Worm (Caenorhabditis elegans): ENCODE results near the gene srsx-9.

Gene srsx-9

ce11 chrV:4964671-4965420, 8.0 kb downstream of the srsx-9 start (continued):
- TF ChIP-seq nhr-11 (tag; optimal IDR thresholded peaks at IDR 0.05) (no peak), dmd-9 (GFP tag; IDR thresholded peaks at IDR 0.05) (no peak), ztf-7 (tag; optimal IDR thresholded peaks at IDR 0.05) (no peak), lim-7 (GFP tag; IDR thresholded peaks at IDR 0.05) (no peak), nhr-111 (GFP tag; optimal IDR thresholded peaks at IDR 0.05) (no peak), lsy-2 (tag; optimal IDR thresholded peaks at IDR 0.05) (peak in 1 of 2 experiments; percentile 18), Y48G9A.11 (GFP tag; IDR thresholded peaks at IDR 0.05) (no peak), mdl-1 (tag; optimal IDR thresholded peaks at IDR 0.05) (no peak), nhr-28 (tag; optimal IDR thresholded peaks at IDR 0.05) (peak; percentile 18), snpc-4 (tag; optimal IDR thresholded peaks at IDR 0.05) (no peak), zag-1 (tag; optimal IDR thresholded peaks at IDR 0.05) (no peak), ztf-11 (tag; optimal IDR thresholded peaks at IDR 0.05) (no peak), fkh-10 (GFP tag; optimal IDR thresholded peaks at IDR 0.05) (no peak), zfp-2 (tag; optimal IDR thresholded peaks at IDR 0.05) (no peak), unc-130 (GFP tag; optimal IDR thresholded peaks at IDR 0.05) (no peak), T20F7.1 (GFP tag; optimal IDR thresholded peaks at IDR 0.05) (peak; percentile 26), F10B5.3 (tag; optimal IDR thresholded peaks at IDR 0.05) (no peak), F37D6.2 (tag; optimal IDR thresholded peaks at IDR 0.05) (no peak), zip-2 (tag; optimal IDR thresholded peaks at IDR 0.05) (no peak), zfp-3 (GFP tag; conservative IDR thresholded peaks at IDR 0.05) (no peak), saeg-2 (GFP tag; IDR thresholded peaks at IDR 0.05) (no peak), hif-1 (tag; optimal IDR thresholded peaks at IDR 0.05) (no peak), nhr-102 (tag; optimal IDR thresholded peaks at IDR 0.05) (no peak), lin-15B (tag; optimal IDR thresholded peaks at IDR 0.05) (no peak), nhr-77 (tag; optimal IDR thresholded peaks at IDR 0.05) (peak; percentile 29), mep-1 (tag; optimal IDR thresholded peaks at IDR 0.05) (peak; percentile 10), dpl-1 (GFP tag; optimal IDR thresholded peaks at IDR 0.05) (no peak), hmg-1.1 (GFP tag; IDR thresholded peaks at IDR 0.05) (no peak), hlh-30 (tag; optimal IDR thresholded peaks at IDR 0.05; ENCODE audit: insufficient read depth) (no peak), ceh-28 (tag; optimal IDR thresholded peaks at IDR 0.05) (no peak), vab-7 (GFP tag; IDR thresholded peaks at IDR 0.05) (no peak), mxl-2 (GFP tag; conservative IDR thresholded peaks at IDR 0.05) (no peak), php-3 (GFP tag; IDR thresholded peaks at IDR 0.05) (no peak), ceh-62 (tag; optimal IDR thresholded peaks at IDR 0.05) (no peak), ces-1 (GFP tag; optimal IDR thresholded peaks at IDR 0.05) (no peak), Y5F2A.4 (GFP tag; optimal IDR thresholded peaks at IDR 0.05) (no peak), duxl-1 (tag; optimal IDR thresholded peaks at IDR 0.05; ENCODE audit: poor library complexity) (no peak), mdt-29 (GFP tag; IDR thresholded peaks at IDR 0.05) (no peak), nhr-41 (GFP tag; IDR thresholded peaks at IDR 0.05) (peak; percentile 70; the same call in 1 of the 2 replicates), zip-11 (GFP tag; IDR thresholded peaks at IDR 0.05) (no peak), ceh-20 (GFP tag; IDR thresholded peaks at IDR 0.05) (no peak), skn-1 (tag; optimal IDR thresholded peaks at IDR 0.05) (no peak), ama-1 (optimal IDR thresholded peaks at IDR 0.05) (no peak), cey-2 (tag; optimal IDR thresholded peaks at IDR 0.05; ENCODE audit: borderline replicate concordance, insufficient read depth) (peak; percentile 36), dmd-8 (GFP tag; IDR thresholded peaks at IDR 0.05) (no peak), egl-27 (tag; optimal IDR thresholded peaks at IDR 0.05) (no peak), daf-8 (GFP tag; IDR thresholded peaks at IDR 0.05) (no peak), arid-1 (GFP tag; conservative IDR thresholded peaks at IDR 0.05) (no peak), hlh-11 (tag; optimal IDR thresholded peaks at IDR 0.05) (peak; percentile 33), daf-12 (tag; optimal IDR thresholded peaks at IDR 0.05) (no peak), lin-39 (tag; optimal IDR thresholded peaks at IDR 0.05) (no peak)
